Fruit fly (Drosophila melanogaster) whole organism, wandering third instar larva: ENCODE data around the gene SdhAL.

Experiments
- Dfd ChIP-seq: fragments of >200 bp; optimal IDR thresholded peaks from 2 replicates; lab custom pipeline; 2017; ENCODE audit warnings: missing biosample characterization, missing genetic modification characterization
- Jra ChIP-seq: sonication (Bioruptor generic); optimal IDR thresholded peaks from 2 replicates; lab custom pipeline; 2016; ENCODE audit warnings: missing biosample characterization, missing genetic modification characterization
- Myc ChIP-seq: fragments of >200 bp; optimal IDR thresholded peaks from 2 replicates; lab custom pipeline; 2017
- N ChIP-seq: fragments of >200 bp; optimal IDR thresholded peaks from 2 replicates; lab custom pipeline; 2018; ENCODE audit warnings: missing biosample characterization, missing external identifiers, missing genetic modification characterization
- OdsH ChIP-seq: fragments of 200-800 bp; sonication (Bioruptor generic); optimal IDR thresholded peaks from 2 replicates; lab custom pipeline; 2016; ENCODE audit warnings: missing biosample characterization, mild to moderate bottlenecking, missing genetic modification characterization
- dl ChIP-seq, 2 experiments: fragments of 175-275, 200-275 bp in 1 of 2; fragments of 200-275 bp in 1 of 2; sonication (Bioruptor generic); optimal IDR thresholded peaks; lab custom pipeline; 2018; ENCODE audit warnings: mild to moderate bottlenecking in 2 of 2, missing biosample characterization in 2 of 2, missing genetic modification characterization in 2 of 2, moderate library complexity in 2 of 2; ENCODE audit not compliant: partially characterized antibody in 2 of 2, insufficient read depth in 1 of 2
- ey ChIP-seq: fragments of 200-800 bp; sonication (Bioruptor generic); optimal IDR thresholded peaks from 2 replicates; lab custom pipeline; 2016; ENCODE audit warnings: missing biosample characterization, missing genetic modification characterization
- h ChIP-seq: fragments of 200-800 bp; sonication (Bioruptor generic); optimal IDR thresholded peaks from 3 replicates; lab custom pipeline; 2016; ENCODE audit warnings: missing biosample characterization, mild to moderate bottlenecking, missing genetic modification characterization
- jim ChIP-seq: fragments of 175-275, 200-325 bp; sonication (Bioruptor generic); optimal IDR thresholded peaks from 2 replicates; lab custom pipeline; 2016; ENCODE audit warnings: missing biosample characterization, mild to moderate bottlenecking, missing genetic modification characterization
- lola ChIP-seq: fragments of >200 bp; optimal IDR thresholded peaks from 2 replicates; lab custom pipeline; 2017; ENCODE audit warnings: missing biosample characterization, missing genetic modification characterization
- pan ChIP-seq: fragments of >200 bp; optimal IDR thresholded peaks from 2 replicates; lab custom pipeline; 2017
- sv ChIP-seq: fragments of 200-800 bp; sonication (Bioruptor generic); optimal IDR thresholded peaks from 3 replicates; lab custom pipeline; 2016; ENCODE audit warnings: missing biosample characterization, missing genetic modification characterization
- usp ChIP-seq: fragments of >200 bp; optimal IDR thresholded peaks from 2 replicates; lab custom pipeline; 2017; ENCODE audit warnings: missing biosample characterization, missing genetic modification characterization

- no peak for TF ChIP-seq pan (lab: Kevin White, UChicago)
- no peak for TF ChIP-seq Dfd
- no peak for TF ChIP-seq h (GFP tag; lab: Kevin White, UChicago)
- no peak for TF ChIP-seq lola
- TF ChIP-seq jim (GFP tag; lab: Kevin White, UChicago): no peak
- TF ChIP-seq sv (GFP tag; lab: Kevin White, UChicago): no peak
- TF ChIP-seq usp (GFP tag; lab: Kevin White, UChicago): no peak
- TF ChIP-seq ey (GFP tag; lab: Kevin White, UChicago): no peak
- no peak for TF ChIP-seq N (GFP tag; lab: Kevin White, UChicago)
- no peak for TF ChIP-seq dl (GFP tag; optimal IDR thresholded peaks at IDR 0.05; lab: Kevin White, UChicago; ENCODE audit: insufficient read depth in 1 of 2, partially characterized antibody in 2 of 2)
- TF ChIP-seq Myc (lab: Kevin White, UChicago): no peak
- no peak for TF ChIP-seq Jra
- TF ChIP-seq OdsH: no peak
Observed at dm6 chr3L:11878815-11879214, 45.7 kb downstream of the SdhAL start, which contains the start of gene Sprn.
